Fruit fly (Drosophila melanogaster): Measurements from ENCODE around the gene CG12483.
A peak's percentile ranks its signal among the peaks of the same experiment; 100 is the strongest.

DNA sequence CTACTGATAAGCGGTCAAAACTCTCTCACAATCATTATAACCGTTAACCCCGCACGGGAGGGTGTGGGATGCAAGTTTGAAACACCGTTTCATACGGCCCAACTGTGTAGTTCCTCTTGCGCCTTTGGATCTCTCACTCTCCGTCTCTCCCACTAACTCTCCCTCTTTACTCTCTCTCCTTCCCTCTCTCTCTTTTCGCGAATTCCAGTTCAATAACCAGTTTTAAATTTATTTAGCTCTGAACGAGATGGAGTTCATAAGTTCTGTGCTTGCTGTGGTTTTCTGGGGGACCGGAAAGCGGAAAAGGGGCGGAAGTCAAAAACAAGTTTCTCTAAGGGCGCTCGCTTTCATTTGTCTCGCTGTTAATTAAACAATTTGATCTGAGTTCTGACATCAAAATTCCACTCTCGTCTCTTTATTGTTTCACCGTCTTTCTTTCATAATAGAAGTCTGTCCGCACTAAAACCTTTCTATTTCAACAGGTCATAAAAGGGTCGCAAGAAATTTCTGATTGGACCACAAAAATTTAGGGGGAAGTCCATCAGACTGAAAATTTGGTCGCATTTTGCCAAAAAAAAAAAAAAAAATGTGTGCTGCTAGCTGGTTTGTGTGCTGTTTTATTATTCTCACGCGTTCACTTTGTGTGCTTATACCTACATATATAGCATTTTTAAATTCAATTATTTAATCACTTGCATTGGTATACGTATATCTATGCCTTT lies 42.8 kb upstream of the CG12483 start:
- peak; percentile 15 for TF ChIP-seq CG6808 (GFP tag; optimal IDR thresholded peaks at IDR 0.05)
- no peak for TF ChIP-seq CG6163 (GFP tag; IDR thresholded peaks at IDR 0.05)
- TF ChIP-seq Hr4 (GFP tag; optimal IDR thresholded peaks at IDR 0.05) = no peak
- no peak for TF ChIP-seq Gug (GFP tag; IDR thresholded peaks at IDR 0.05)
- TF ChIP-seq svp (GFP tag) = peak; percentile 42
- no peak for TF ChIP-seq net (GFP tag; optimal IDR thresholded peaks at IDR 0.05)
- no peak for TF ChIP-seq OdsH (GFP tag; optimal IDR thresholded peaks at IDR 0.05)
- TF ChIP-seq CG11762 (GFP tag; optimal IDR thresholded peaks at IDR 0.05; ENCODE audit: insufficient read depth) = no peak
- no peak for TF ChIP-seq CG6792 (GFP tag; optimal IDR thresholded peaks at IDR 0.05)
- TF ChIP-seq CG32006 (GFP tag; optimal IDR thresholded peaks at IDR 0.05) = no peak
- peak; percentile 8 for TF ChIP-seq Sox14 (GFP tag; optimal IDR thresholded peaks at IDR 0.05)
- TF ChIP-seq Eip75B (GFP tag; optimal IDR thresholded peaks at IDR 0.05) = no peak
- no peak for TF ChIP-seq Hr39 (GFP tag; optimal IDR thresholded peaks at IDR 0.05)
- no peak for TF ChIP-seq eg (GFP tag; IDR thresholded peaks at IDR 0.05)
